Worm (Caenorhabditis elegans) whole organism, young adult: ENCODE results near the gene F08B12.11.

Source experiments
- F55B11.4 ChIP-seq: sonication (generic microtip); optimal IDR thresholded peaks from 2 replicates; lab custom pipeline; 2016; ENCODE audit warnings: missing compliant biosample characterization, missing genetic modification characterization, borderline replicate concordance; ENCODE audit not compliant: insufficient read depth
- K11D2.4 ChIP-seq: fragments of 200-800 bp; sonication (Bioruptor generic); IDR thresholded peaks from 2 replicates; pipeline ENCODE4 v1.3.6; 2022; ENCODE audit warnings: missing genetic modification reagents, missing genetic modification characterization, missing compliant biosample characterization
- ceh-100 ChIP-seq: fragments of 200-800 bp; sonication (Bioruptor generic); IDR thresholded peaks from 2 replicates; pipeline ENCODE4 v1.3.6; 2022; ENCODE audit warnings: missing genetic modification reagents, missing genetic modification characterization, missing compliant biosample characterization
- efl-1 ChIP-seq: fragments of 150-350 bp; optimal IDR thresholded peaks from 2 replicates; lab custom pipeline; 2014; ENCODE audit warnings: missing biosample characterization, missing genetic modification reagents, missing genetic modification characterization
- ekl-4 ChIP-seq: fragments of 200-800 bp; sonication (Bioruptor generic); IDR thresholded peaks from 2 replicates; pipeline ENCODE4 v1.3.6; 2022; ENCODE audit warnings: missing genetic modification reagents, missing genetic modification characterization, missing compliant biosample characterization
- nfyb-1 ChIP-seq: fragments of 200-800 bp; sonication (Bioruptor generic); IDR thresholded peaks from 2 replicates; pipeline ENCODE4 v1.3.6; 2022; ENCODE audit warnings: missing genetic modification reagents, missing genetic modification characterization, missing compliant biosample characterization

DNA sequence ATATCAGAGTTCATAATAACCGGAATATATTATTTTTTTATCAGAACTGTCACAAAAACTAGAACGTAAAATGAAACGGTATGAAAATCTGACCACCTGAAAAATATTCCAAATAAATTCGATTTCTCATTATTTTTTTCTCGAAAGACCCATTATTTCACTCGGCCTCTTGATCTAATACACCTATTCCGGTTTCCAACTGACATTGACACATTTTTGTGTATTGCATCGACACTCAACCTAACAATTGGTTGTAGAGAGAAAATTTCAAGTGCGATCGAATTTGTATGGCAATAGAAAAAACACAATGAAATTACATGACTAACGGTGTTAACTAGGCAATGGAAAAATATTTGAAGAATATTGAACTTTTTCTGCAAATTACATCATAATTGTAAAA is 1.1 kb downstream of the F08B12.11 start:
- TF ChIP-seq efl-1 (GFP tag; lab: Kevin White, UChicago) (no peak), ceh-100 (no peak), ekl-4 (GFP tag; lab: Robert Waterston, UW) (no peak), K11D2.4 (GFP tag; lab: Robert Waterston, UW) (no peak), nfyb-1 (no peak), F55B11.4 (tag; lab: Kevin White, UChicago) (no peak)
